Worm (Caenorhabditis elegans) whole organism, late embryonic: ENCODE results near the gene srbc-59.
A peak's percentile ranks its signal among the peaks of the same experiment; 100 is the strongest.

Experiments used
- C08G9.2 ChIP-seq: sonication (generic microtip); optimal IDR thresholded peaks from 2 replicates; lab custom pipeline; 2016; ENCODE audit warnings: mild to moderate bottlenecking, missing genetic modification characterization, moderate library complexity, missing compliant biosample characterization
- F13H6.1 ChIP-seq: sonication (generic microtip); optimal IDR thresholded peaks from 2 replicates; lab custom pipeline; 2016; ENCODE audit warnings: missing genetic modification characterization, missing compliant biosample characterization
- K02D7.2 ChIP-seq: sonication (generic microtip); optimal IDR thresholded peaks from 2 replicates; lab custom pipeline; 2017; ENCODE audit warnings: mild to moderate bottlenecking, missing genetic modification characterization, missing compliant biosample characterization
- ahr-1 ChIP-seq: sonication (generic microtip); optimal IDR thresholded peaks from 2 replicates; lab custom pipeline; 2016; ENCODE audit warnings: missing genetic modification characterization, missing compliant biosample characterization
- ceh-18 ChIP-seq: sonication (generic microtip); optimal IDR thresholded peaks from 2 replicates; lab custom pipeline; 2016; ENCODE audit warnings: missing genetic modification characterization, missing compliant biosample characterization
- ceh-19 ChIP-seq: fragments of 200-800 bp; sonication (Bioruptor generic); optimal IDR thresholded peaks from 2 replicates; lab custom pipeline; 2018; ENCODE audit warnings: mild to moderate bottlenecking, missing genetic modification characterization, missing compliant biosample characterization
- ceh-2 ChIP-seq: sonication (generic microtip); optimal IDR thresholded peaks from 2 replicates; lab custom pipeline; 2016; ENCODE audit warnings: missing genotype, missing genetic modification characterization, missing compliant biosample characterization
- ceh-24 ChIP-seq: sonication (generic microtip); optimal IDR thresholded peaks from 2 replicates; lab custom pipeline; 2016; ENCODE audit warnings: mild to moderate bottlenecking, missing genetic modification characterization, missing compliant biosample characterization
- ceh-31 ChIP-seq: sonication (generic microtip); optimal IDR thresholded peaks from 2 replicates; lab custom pipeline; 2016; ENCODE audit warnings: missing genetic modification characterization, missing compliant biosample characterization
- ceh-34 ChIP-seq: sonication (generic microtip); optimal IDR thresholded peaks from 2 replicates; lab custom pipeline; 2016; ENCODE audit warnings: mild to moderate bottlenecking, missing genetic modification characterization, missing compliant biosample characterization
- ceh-9 ChIP-seq: sonication (generic microtip); optimal IDR thresholded peaks from 2 replicates; lab custom pipeline; 2016; ENCODE audit warnings: mild to moderate bottlenecking, missing genetic modification characterization, inconsistent platforms, missing compliant biosample characterization
- dve-1 ChIP-seq: sonication (generic microtip); optimal IDR thresholded peaks from 2 replicates; lab custom pipeline; 2017; ENCODE audit warnings: antibody characterized with exemption, mild to moderate bottlenecking, missing genetic modification characterization, missing compliant biosample characterization
- elt-2 ChIP-seq: sonication (generic microtip); optimal IDR thresholded peaks from 2 replicates; lab custom pipeline; 2016; ENCODE audit warnings: missing genetic modification reagents, missing genetic modification characterization, missing compliant biosample characterization
- ets-4 ChIP-seq: sonication (generic microtip); optimal IDR thresholded peaks from 2 replicates; lab custom pipeline; 2016; ENCODE audit warnings: missing genetic modification characterization, missing compliant biosample characterization
- eyg-1 ChIP-seq: sonication (generic microtip); optimal IDR thresholded peaks from 2 replicates; lab custom pipeline; 2016; ENCODE audit warnings: missing genotype, missing genetic modification characterization, missing compliant biosample characterization
- fkh-10 ChIP-seq: fragments of 150-350 bp; optimal IDR thresholded peaks from 2 replicates; lab custom pipeline; 2014; ENCODE audit warnings: missing biosample characterization, missing genetic modification reagents, missing genetic modification characterization
- gmeb-2 ChIP-seq: sonication (generic microtip); optimal IDR thresholded peaks from 2 replicates; lab custom pipeline; 2016; ENCODE audit warnings: missing genetic modification characterization, inconsistent platforms, missing compliant biosample characterization
- hlh-13 ChIP-seq: fragments of 200-800 bp; sonication (Bioruptor generic); optimal IDR thresholded peaks from 2 replicates; lab custom pipeline; 2018; ENCODE audit warnings: mild to moderate bottlenecking, missing genetic modification characterization, missing compliant biosample characterization
- hlh-30 ChIP-seq: sonication (generic microtip); optimal IDR thresholded peaks from 2 replicates; lab custom pipeline; 2017; ENCODE audit warnings: antibody characterized with exemption, missing genetic modification characterization, missing compliant biosample characterization; ENCODE audit not compliant: insufficient read depth
- lim-6 ChIP-seq: sonication (generic microtip); optimal IDR thresholded peaks from 2 replicates; lab custom pipeline; 2016; ENCODE audit warnings: missing genetic modification characterization, missing compliant biosample characterization
- mec-3 ChIP-seq: sonication (generic microtip); optimal IDR thresholded peaks from 2 replicates; lab custom pipeline; 2016; ENCODE audit warnings: borderline replicate concordance, missing genetic modification characterization, missing compliant biosample characterization
- nfya-1 ChIP-seq: sonication (generic microtip); optimal IDR thresholded peaks from 2 replicates; lab custom pipeline; 2017; ENCODE audit warnings: missing genetic modification characterization, mild to moderate bottlenecking, missing compliant biosample characterization, antibody characterized with exemption, moderate library complexity
- nhr-11 ChIP-seq: fragments of 150-350 bp; optimal IDR thresholded peaks from 2 replicates; lab custom pipeline; 2014; ENCODE audit warnings: missing biosample characterization, missing genetic modification characterization
- pat-9 ChIP-seq: fragments of 200-800 bp; sonication (Bioruptor generic); optimal IDR thresholded peaks from 2 replicates; lab custom pipeline; 2018; ENCODE audit warnings: mild to moderate bottlenecking, missing genetic modification characterization, moderate library complexity, missing compliant biosample characterization
- pax-1 ChIP-seq: fragments of 150-350 bp; optimal IDR thresholded peaks from 2 replicates; lab custom pipeline; 2014; ENCODE audit warnings: missing biosample characterization, missing genetic modification characterization
- pha-2 ChIP-seq: sonication (generic microtip); optimal IDR thresholded peaks from 2 replicates; lab custom pipeline; 2017; ENCODE audit warnings: mild to moderate bottlenecking, missing genetic modification characterization, missing compliant biosample characterization
- pqm-1 ChIP-seq: sonication (generic microtip); optimal IDR thresholded peaks from 2 replicates; lab custom pipeline; 2016; ENCODE audit warnings: missing genetic modification characterization, missing compliant biosample characterization
- rnt-1 ChIP-seq: sonication (generic microtip); optimal IDR thresholded peaks from 2 replicates; lab custom pipeline; 2016; ENCODE audit warnings: missing genetic modification characterization, missing compliant biosample characterization
- sox-2 ChIP-seq: fragments of 200-800 bp; sonication (Bioruptor generic); IDR thresholded peaks from 2 replicates; pipeline ENCODE4 v1.3.6; 2022; ENCODE audit warnings: missing genetic modification reagents, missing genetic modification characterization, missing compliant biosample characterization
- sox-4 ChIP-seq: sonication (generic microtip); optimal IDR thresholded peaks from 2 replicates; lab custom pipeline; 2017; ENCODE audit warnings: mild to moderate bottlenecking, missing genetic modification characterization, inconsistent platforms, missing compliant biosample characterization
- syd-9 ChIP-seq: sonication (generic microtip); optimal IDR thresholded peaks from 2 replicates; lab custom pipeline; 2016; ENCODE audit warnings: mild to moderate bottlenecking, missing genetic modification characterization, moderate library complexity, missing compliant biosample characterization
- tbx-2 ChIP-seq: sonication (generic microtip); optimal IDR thresholded peaks from 2 replicates; lab custom pipeline; 2016; ENCODE audit warnings: missing genetic modification characterization, missing compliant biosample characterization
- ttx-3 ChIP-seq: sonication (generic microtip); optimal IDR thresholded peaks from 2 replicates; lab custom pipeline; 2016; ENCODE audit warnings: missing genetic modification reagents, missing genetic modification characterization, missing compliant biosample characterization
- unc-3 ChIP-seq, 2 experiments: fragments of 200-800 bp in 1 of 2; sonication (Bioruptor generic) in 1 of 2; sonication (generic microtip) in 1 of 2; conservative IDR thresholded peaks in 1 of 2; optimal IDR thresholded peaks in 1 of 2; 2 replicates each; pipeline versions ENCODE4 v1.3.6 to Lab custom; 2016 to 2022; ENCODE audit warnings: missing compliant biosample characterization in 2 of 2, missing genetic modification characterization in 2 of 2, missing genetic modification reagents in 1 of 2
- unc-55 ChIP-seq: sonication (generic microtip); optimal IDR thresholded peaks from 2 replicates; lab custom pipeline; 2017; ENCODE audit warnings: missing biosample characterization, missing genetic modification reagents, missing genetic modification characterization

The srbc-59 gene

DNA sequence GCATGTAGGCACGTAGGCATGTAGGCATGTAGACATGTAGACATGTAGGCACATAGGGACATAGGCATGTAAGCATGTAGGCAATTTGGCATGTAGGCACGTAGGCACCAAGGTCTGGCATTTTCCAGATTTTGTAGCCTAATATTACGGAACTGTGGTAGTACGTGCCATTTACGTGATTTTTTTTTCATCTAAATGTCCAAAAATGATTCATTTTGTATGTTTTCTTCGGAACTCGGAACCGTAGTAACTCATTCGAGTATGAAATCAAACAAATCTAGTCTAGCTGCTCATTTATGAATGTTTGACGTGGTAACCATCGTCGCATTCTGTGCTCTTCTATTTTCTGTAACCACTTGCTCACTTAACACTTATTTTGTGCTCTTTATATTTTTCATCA is at the start of gene srbc-59:
srbc-59 (plus strand) TSS at position 301 of the 400 bp plus-strand sequence.
- TF ChIP-seq K02D7.2 (tag; lab: Kevin White, UChicago) (no peak), mec-3 (no peak), ceh-34 (tag; lab: Kevin White, UChicago) (no peak), tbx-2 (no peak), sox-4 (tag; lab: Kevin White, UChicago) (no peak), ceh-2 (tag; lab: Kevin White, UChicago) (no peak), lim-6 (no peak), nhr-11 (tag; lab: Kevin White, UChicago) (no peak), pat-9 (tag; lab: Kevin White, UChicago) (no peak), ceh-24 (no peak), unc-3 (GFP tag; conservative IDR thresholded peaks at IDR 0.05; lab: Robert Waterston, UW) (no peak), unc-3 (tag; optimal IDR thresholded peaks at IDR 0.05; lab: Kevin White, UChicago) (no peak)

DNA sequence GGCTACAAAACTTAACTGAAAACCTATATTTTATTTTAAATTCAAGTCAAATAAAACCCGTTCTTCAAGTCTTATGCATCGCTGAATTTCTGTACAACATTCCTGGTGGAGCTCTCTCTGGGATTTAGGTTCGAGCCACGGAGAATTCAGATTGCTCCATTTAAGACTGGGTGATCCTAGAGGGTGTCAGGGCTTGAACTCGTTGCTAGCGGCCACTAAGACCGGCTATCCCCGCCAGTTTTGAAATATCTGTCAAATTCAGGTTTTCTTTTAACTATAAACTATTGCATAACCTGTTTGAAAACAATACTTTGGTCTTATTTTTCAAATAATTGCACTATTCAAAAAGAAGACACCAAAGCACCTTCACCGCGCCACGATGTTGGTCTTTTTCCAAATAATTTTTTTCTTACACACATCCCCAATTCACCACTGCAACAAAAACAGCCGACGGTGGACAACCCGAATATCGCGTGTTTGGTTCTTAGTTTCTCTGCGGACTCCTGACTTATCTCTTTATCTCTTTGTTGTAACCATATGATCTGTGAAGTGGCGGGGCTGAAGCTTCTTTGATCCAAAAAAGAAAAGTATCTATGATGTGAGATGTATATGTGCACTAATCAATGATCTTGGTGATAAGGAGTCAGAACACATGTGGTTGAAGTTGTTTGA is 49.5 kb upstream of the srbc-59 start:
- no peak for TF ChIP-seq pax-1 (tag; lab: Kevin White, UChicago)
- TF ChIP-seq hlh-13, result no peak
- TF ChIP-seq ets-4 (tag; lab: Kevin White, UChicago), result no peak
- TF ChIP-seq hlh-30 (tag; lab: Kevin White, UChicago), result peak; percentile 6
- TF ChIP-seq, all 69 proteins: peak for 1

DNA sequence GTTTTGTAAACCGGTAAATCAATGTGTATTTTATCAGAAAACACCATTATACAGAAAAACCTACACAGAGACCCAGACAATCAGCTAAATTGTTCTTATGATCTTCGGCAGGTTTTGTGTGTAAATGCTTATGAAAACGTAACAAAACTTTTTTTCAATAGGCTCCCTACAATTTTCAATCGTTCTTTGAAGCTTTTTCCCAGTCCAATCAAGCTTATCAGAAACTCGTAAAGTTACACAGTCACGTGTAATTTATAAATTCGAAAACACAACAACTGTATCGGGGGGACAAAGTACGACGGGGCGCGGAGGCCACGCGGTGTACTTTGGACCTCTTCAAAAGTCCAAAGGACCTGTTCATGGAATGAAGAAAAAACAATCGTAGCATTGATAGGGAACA is 48.2 kb upstream of the srbc-59 start:
- TF ChIP-seq lim-6 (no peak), hlh-30 (tag; lab: Kevin White, UChicago) (peak; percentile 7)

- TF ChIP-seq ceh-24 (no peak), F13H6.1 (tag; lab: Kevin White, UChicago) (peak; percentile 49), gmeb-2 (tag; lab: Kevin White, UChicago) (no peak), rnt-1 (tag; lab: Kevin White, UChicago) (peak; percentile 88), hlh-30 (tag; lab: Kevin White, UChicago) (peak; percentile 91), ceh-19 (no peak), ets-4 (tag; lab: Kevin White, UChicago) (peak; percentile 32), eyg-1 (tag; lab: Kevin White, UChicago) (no peak), elt-2 (tag; lab: Kevin White, UChicago) (peak; percentile 80), fkh-10 (GFP tag; lab: Kevin White, UChicago) (no peak), syd-9 (peak; percentile 17), C08G9.2 (tag; lab: Kevin White, UChicago) (no peak), ttx-3 (no peak), ceh-31 (tag; lab: Kevin White, UChicago) (no peak), tbx-2 (peak; percentile 66), lim-6 (no peak), sox-2 (GFP tag; lab: Robert Waterston, UW) (no peak), dve-1 (tag; lab: Kevin White, UChicago) (peak; percentile 5), unc-3 (GFP tag; conservative IDR thresholded peaks at IDR 0.05; lab: Robert Waterston, UW) (no peak), unc-3 (tag; optimal IDR thresholded peaks at IDR 0.05; lab: Kevin White, UChicago) (no peak), hlh-13 (no peak), nfya-1 (peak; percentile 78), pqm-1 (tag; lab: Kevin White, UChicago) (peak; percentile 83), pha-2 (tag; lab: Kevin White, UChicago) (no peak), ceh-34 (tag; lab: Kevin White, UChicago) (peak; percentile 22), unc-55 (peak; percentile 95), ahr-1 (tag; lab: Kevin White, UChicago) (no peak), ceh-18 (tag; lab: Kevin White, UChicago) (peak; percentile 94), ceh-9 (tag; lab: Kevin White, UChicago) (no peak)
Measured at ce11 chrV:731330-731729, 47.1 kb upstream of the srbc-59 start.
